Fruit fly (Drosophila melanogaster) whole organism, embryonic: Measurements from ENCODE around the gene par-6.

Source experiments
- Awh ChIP-seq: fragments of 200-800 bp; sonication (Bioruptor generic); IDR thresholded peaks from 2 replicates; pipeline ENCODE4, ENCODE4 v1.3.6; 2022; ENCODE audit warnings: missing biosample characterization, missing genetic modification characterization
- B-H2 ChIP-seq: fragments of 200-800 bp; sonication (Bioruptor generic); optimal IDR thresholded peaks from 2 replicates; lab custom pipeline; 2018; ENCODE audit warnings: missing biosample characterization, mild to moderate bottlenecking, missing genetic modification characterization
- CG10321 ChIP-seq: fragments of 200-800 bp; sonication (Bioruptor generic); IDR thresholded peaks from 2 replicates; pipeline ENCODE4 v1.3.6; 2022; ENCODE audit warnings: missing biosample characterization, missing genetic modification characterization
- CG10431 ChIP-seq: fragments of 200-800 bp; sonication (Bioruptor generic); optimal IDR thresholded peaks from 3 replicates; lab custom pipeline; 2018; ENCODE audit warnings: missing biosample characterization, mild to moderate bottlenecking, missing genetic modification characterization
- CG11093 ChIP-seq: fragments of 200-800 bp; sonication (Bioruptor generic); IDR thresholded peaks from 3 replicates; pipeline ENCODE4 v1.3.6; 2022; ENCODE audit warnings: missing biosample characterization, missing genetic modification characterization
- CG11247 ChIP-seq: fragments of 200-800 bp; sonication (Bioruptor generic); IDR thresholded peaks from 2 replicates; pipeline ENCODE4 v1.3.6; 2022; ENCODE audit warnings: missing biosample characterization, missing genetic modification characterization
- CG12942 ChIP-seq: fragments of 200-800 bp; sonication (Bioruptor generic); optimal IDR thresholded peaks from 3 replicates; lab custom pipeline; 2016; ENCODE audit warnings: missing biosample characterization, missing genetic modification characterization
- CG14965 ChIP-seq: fragments of 200-800 bp; sonication (Bioruptor generic); optimal IDR thresholded peaks from 2 replicates; lab custom pipeline; 2016; ENCODE audit warnings: missing biosample characterization, missing genetic modification characterization, borderline replicate concordance
- CG15696 ChIP-seq: fragments of 200-800 bp; sonication (Bioruptor generic); optimal IDR thresholded peaks from 2 replicates; lab custom pipeline; 2019; ENCODE audit warnings: missing biosample characterization, mild to moderate bottlenecking, missing genetic modification characterization, moderate library complexity
- CG1603 ChIP-seq: fragments of 200-800 bp; sonication (Bioruptor generic); optimal IDR thresholded peaks from 2 replicates; lab custom pipeline; 2019; ENCODE audit warnings: missing biosample characterization, mild to moderate bottlenecking, missing genetic modification characterization, moderate library complexity
- CG1647 ChIP-seq: fragments of 200-800 bp; sonication (Bioruptor generic); optimal IDR thresholded peaks from 3 replicates; lab custom pipeline; 2016; ENCODE audit warnings: missing biosample characterization, missing genetic modification characterization
- CG17612 ChIP-seq: fragments of 200-800 bp; sonication (Bioruptor generic); IDR thresholded peaks from 2 replicates; pipeline ENCODE4 v1.3.6; 2022; ENCODE audit warnings: missing biosample characterization, missing genetic modification characterization
- CG1832 ChIP-seq: fragments of 200-800 bp; sonication (Bioruptor generic); optimal IDR thresholded peaks from 2 replicates; lab custom pipeline; 2017; ENCODE audit warnings: missing biosample characterization, mild to moderate bottlenecking, missing genetic modification characterization, inconsistent platforms
- CG18619 ChIP-seq: fragments of 200-800 bp; sonication (Bioruptor generic); optimal IDR thresholded peaks from 3 replicates; lab custom pipeline; 2017; ENCODE audit warnings: missing biosample characterization, mild to moderate bottlenecking, missing genetic modification characterization
- CG2120 ChIP-seq: fragments of 200-800 bp; sonication (Bioruptor generic); optimal IDR thresholded peaks from 3 replicates; lab custom pipeline; 2016; ENCODE audit warnings: missing biosample characterization, missing genetic modification characterization
- CG31441 ChIP-seq: fragments of 200-800 bp; sonication (Bioruptor generic); IDR thresholded peaks from 2 replicates; pipeline ENCODE4 v1.3.6; 2022; ENCODE audit warnings: missing biosample characterization, missing genetic modification characterization
- CG4854 ChIP-seq: fragments of 200-800 bp; sonication (Bioruptor generic); optimal IDR thresholded peaks from 2 replicates; lab custom pipeline; 2016; ENCODE audit warnings: missing biosample characterization, missing genetic modification characterization, inconsistent platforms
- CG8290 ChIP-seq, 3 experiments: fragments of 200-800 bp; sonication (Bioruptor generic); optimal IDR thresholded peaks; 2 replicates each; lab custom pipeline; 2016 to 2019; ENCODE audit warnings: missing biosample characterization in 3 of 3, missing genetic modification characterization in 3 of 3, mild to moderate bottlenecking in 2 of 3, moderate library complexity in 1 of 3
- CrebB ChIP-seq: fragments of 200-800 bp; sonication (Bioruptor generic); optimal IDR thresholded peaks from 3 replicates; lab custom pipeline; 2018; ENCODE audit warnings: missing biosample characterization, mild to moderate bottlenecking, missing genetic modification characterization
- D ChIP-seq, 2 experiments: fragments of 200-800 bp in 1 of 2; fragments of >200 bp in 1 of 2; sonication (Bioruptor generic) in 1 of 2; optimal IDR thresholded peaks; 2 replicates in 1 of 2; 3 replicates in 1 of 2; lab custom pipeline; 2017; ENCODE audit warnings: mild to moderate bottlenecking in 1 of 2, missing biosample characterization in 1 of 2, missing genetic modification characterization in 1 of 2, missing genetic modification reagents in 1 of 2
- Dad ChIP-seq: fragments of 200-800 bp; sonication (Bioruptor generic); optimal IDR thresholded peaks from 3 replicates; lab custom pipeline; 2016; ENCODE audit warnings: missing biosample characterization, missing genetic modification characterization
- H15 ChIP-seq: fragments of 200-800 bp; sonication (Bioruptor generic); IDR thresholded peaks from 3 replicates; pipeline ENCODE4 v1.3.6; 2022; ENCODE audit warnings: missing biosample characterization, missing genetic modification characterization
- HHEX ChIP-seq: fragments of 200-800 bp; sonication (Bioruptor generic); optimal IDR thresholded peaks from 3 replicates; lab custom pipeline; 2017; ENCODE audit warnings: missing biosample characterization, mild to moderate bottlenecking, missing genetic modification characterization, missing genetic modification reagents
- HLH54F ChIP-seq: fragments of 200-800 bp; sonication (Bioruptor generic); optimal IDR thresholded peaks from 3 replicates; lab custom pipeline; 2016; ENCODE audit warnings: missing biosample characterization, missing genetic modification characterization
- Nf-YC ChIP-seq: fragments of 200-800 bp; optimal IDR thresholded peaks from 3 replicates; lab custom pipeline; 2019; ENCODE audit warnings: missing biosample characterization, mild to moderate bottlenecking, missing genetic modification characterization, moderate library complexity
- Poxn ChIP-seq: fragments of 200-800 bp; sonication (Bioruptor generic); IDR thresholded peaks from 2 replicates; pipeline ENCODE4 v1.3.6; 2022; ENCODE audit warnings: missing biosample characterization, missing genetic modification characterization
- Rfx ChIP-seq: fragments of 200-800 bp; sonication (Bioruptor generic); IDR thresholded peaks from 2 replicates; pipeline ENCODE4 v1.3.6; 2022; ENCODE audit warnings: missing biosample characterization, missing genetic modification characterization
- Xbp1 ChIP-seq: fragments of 200-800 bp; sonication (Bioruptor generic); optimal IDR thresholded peaks from 3 replicates; lab custom pipeline; 2016; ENCODE audit warnings: missing biosample characterization, mild to moderate bottlenecking, missing genetic modification characterization
- ab ChIP-seq: fragments of 200-800 bp; sonication (Bioruptor generic); optimal IDR thresholded peaks from 2 replicates; lab custom pipeline; 2016; ENCODE audit warnings: missing biosample characterization, missing genetic modification characterization
- ase ChIP-seq: fragments of 200-800 bp; sonication (Bioruptor generic); IDR thresholded peaks from 3 replicates; pipeline ENCODE4 v1.3.6; 2022; ENCODE audit warnings: missing biosample characterization, missing genetic modification characterization
- ash1 ChIP-seq: fragments of 200-800 bp; sonication (Bioruptor generic); optimal IDR thresholded peaks from 2 replicates; lab custom pipeline; 2018; ENCODE audit warnings: missing biosample characterization, mild to moderate bottlenecking, missing genetic modification characterization
- bcd ChIP-seq: fragments of 200-800 bp; sonication (Bioruptor generic); optimal IDR thresholded peaks from 2 replicates; lab custom pipeline; 2017; ENCODE audit warnings: missing biosample characterization, mild to moderate bottlenecking, missing genetic modification characterization
- bigmax ChIP-seq: fragments of 200-800 bp; sonication (Bioruptor generic); optimal IDR thresholded peaks from 2 replicates; lab custom pipeline; 2018; ENCODE audit warnings: missing biosample characterization, mild to moderate bottlenecking, missing genetic modification characterization
- btn ChIP-seq: fragments of 200-800 bp; sonication (Bioruptor generic); optimal IDR thresholded peaks from 2 replicates; lab custom pipeline; 2016; ENCODE audit warnings: missing biosample characterization, missing genetic modification characterization
- ham ChIP-seq: fragments of 200-800 bp; sonication (Bioruptor generic); IDR thresholded peaks from 2 replicates; pipeline ENCODE4 v1.3.6; 2022; ENCODE audit warnings: missing biosample characterization, missing genetic modification characterization
- hth ChIP-seq: fragments of >200 bp; optimal IDR thresholded peaks from 2 replicates; lab custom pipeline; 2017; ENCODE audit warnings: inconsistent platforms
- jumu ChIP-seq: fragments of 200-800 bp; sonication (Bioruptor generic); optimal IDR thresholded peaks from 3 replicates; lab custom pipeline; 2016; ENCODE audit warnings: missing biosample characterization, missing genetic modification characterization
- maf-S ChIP-seq: fragments of 200-800 bp; sonication (Bioruptor generic); optimal IDR thresholded peaks from 2 replicates; lab custom pipeline; 2016; ENCODE audit warnings: missing biosample characterization, missing genetic modification characterization
- mam ChIP-seq: fragments of 200-800 bp; sonication (Bioruptor generic); optimal IDR thresholded peaks from 3 replicates; lab custom pipeline; 2016; ENCODE audit warnings: missing biosample characterization, missing genetic modification characterization
- pan ChIP-seq, 4 experiments: fragments of >200 bp in 3 of 4; fragments of 200-800 bp in 1 of 4; sonication (Bioruptor generic) in 1 of 4; optimal IDR thresholded peaks in 3 of 4; IDR thresholded peaks in 1 of 4; 2 replicates each; pipeline versions ENCODE4 v1.3.6 to Lab custom; 2017 to 2022; ENCODE audit warnings: missing biosample characterization in 2 of 4, missing genetic modification characterization in 2 of 4, mixed read lengths in 1 of 4
- pb ChIP-seq: fragments of 200-800 bp; sonication (Bioruptor generic); optimal IDR thresholded peaks from 3 replicates; lab custom pipeline; 2016; ENCODE audit warnings: missing biosample characterization, missing genetic modification characterization
- pum ChIP-seq: fragments of 200-800 bp; sonication (Bioruptor generic); optimal IDR thresholded peaks from 2 replicates; lab custom pipeline; 2016; ENCODE audit warnings: missing biosample characterization, missing genetic modification characterization
- repo ChIP-seq: fragments of 200-800 bp; sonication (Bioruptor generic); optimal IDR thresholded peaks from 2 replicates; lab custom pipeline; 2016; ENCODE audit warnings: missing biosample characterization, missing genetic modification characterization
- rib ChIP-seq: fragments of 200-800 bp; sonication (Bioruptor generic); IDR thresholded peaks from 2 replicates; pipeline ENCODE4 v1.3.6; 2022; ENCODE audit warnings: missing biosample characterization, missing genetic modification characterization
- schlank ChIP-seq: fragments of 200-800 bp; sonication (Bioruptor generic); optimal IDR thresholded peaks from 2 replicates; lab custom pipeline; 2018; ENCODE audit warnings: missing biosample characterization, mild to moderate bottlenecking, missing genetic modification characterization
- sens ChIP-seq: fragments of 200-800 bp; sonication (Bioruptor generic); peaks from one replicate; lab custom pipeline; 2016; ENCODE audit warnings: missing biosample characterization, missing genetic modification characterization
- sima ChIP-seq: fragments of 200-800 bp; sonication (Bioruptor generic); optimal IDR thresholded peaks from 2 replicates; lab custom pipeline; 2016; ENCODE audit warnings: missing biosample characterization, missing genetic modification characterization
- unpg ChIP-seq: fragments of 200-800 bp; sonication (Bioruptor generic); optimal IDR thresholded peaks from 3 replicates; lab custom pipeline; 2018; ENCODE audit warnings: missing biosample characterization, mild to moderate bottlenecking, missing genetic modification characterization, moderate library complexity
- yki ChIP-seq: fragments of >200 bp; optimal IDR thresholded peaks from 3 replicates; lab custom pipeline; 2018

Gene par-6

dm6 chrX:17698864-17699504, 4.2 kb upstream of the par-6 start (continued):
- TF ChIP-seq hth (lab: Kevin White, UChicago): no peak
- TF ChIP-seq CrebB (tag; lab: Kevin White, UChicago): peak; percentile 65
- TF ChIP-seq btn: peak; percentile 51
- peak; percentile 86 for TF ChIP-seq HLH54F
- TF ChIP-seq schlank (tag; lab: Kevin White, UChicago): peak; percentile 14
- TF ChIP-seq rib (GFP tag; lab: Robert Waterston, UW): no peak
- peak; percentile 67 for TF ChIP-seq CG1832 (GFP tag; lab: Kevin White, UChicago)
- TF ChIP-seq CG10321 (GFP tag; lab: Robert Waterston, UW): peak; percentile 58; the same call in 1 of the 2 replicates
- TF ChIP-seq ab (GFP tag; lab: Kevin White, UChicago): peak; percentile 34
- peak; percentile 85 for TF ChIP-seq CG4854 (GFP tag; lab: Kevin White, UChicago)
- peak; percentile 84 for TF ChIP-seq Rfx (GFP tag; lab: Robert Waterston, UW)
- TF ChIP-seq CG12942 (GFP tag; lab: Kevin White, UChicago): peak; percentile 71
- peak; percentile 81 for TF ChIP-seq CG15696 (tag; lab: Kevin White, UChicago)
- TF ChIP-seq ase (GFP tag; lab: Robert Waterston, UW): 0 out of 3 replicates have a peak, but pooled peaks have one; percentile 49
- TF ChIP-seq yki (lab: Kevin White, UChicago): no peak
- peak; percentile 89 for TF ChIP-seq bcd
- TF ChIP-seq pum (GFP tag; lab: Kevin White, UChicago): peak; percentile 78
- peak; percentile 81 for TF ChIP-seq jumu (GFP tag; lab: Kevin White, UChicago)
- TF ChIP-seq pb: peak; percentile 72
- TF ChIP-seq HHEX (GFP tag; lab: Kevin White, UChicago): peak; percentile 83
- peak; percentile 83 for TF ChIP-seq Nf-YC (tag; lab: Kevin White, UChicago)
- TF ChIP-seq CG11093 (GFP tag; lab: Robert Waterston, UW): peak; percentile 74; the same call in 2 of the 3 replicates
- peak; percentile 4 for TF ChIP-seq B-H2 (GFP tag; lab: Kevin White, UChicago)
- TF ChIP-seq CG11247 (GFP tag; lab: Robert Waterston, UW): peak; percentile 58
- TF ChIP-seq CG8290 (GFP tag; optimal IDR thresholded peaks at IDR 0.05; lab: Kevin White, UChicago): peak; percentile 35
- TF ChIP-seq CG8290 (tag; optimal IDR thresholded peaks at IDR 0.05; lab: Kevin White, UChicago): peak; percentile 53
- TF ChIP-seq sens (GFP tag; lab: Kevin White, UChicago): peak; percentile 97
- no peak for TF ChIP-seq pan (optimal IDR thresholded peaks at IDR 0.05; lab: Kevin White, UChicago)
- TF ChIP-seq pan (GFP tag; optimal IDR thresholded peaks at IDR 0.05 in 1 of 2, IDR thresholded peaks at IDR 0.05 in 1 of 2): peak in 1 of 2 experiments; percentile 70
- peak; percentile 86 for TF ChIP-seq CG31441
- peak; percentile 81 for TF ChIP-seq CG1647 (GFP tag; lab: Kevin White, UChicago)
- peak; percentile 77 for TF ChIP-seq Dad (GFP tag; lab: Kevin White, UChicago)
- TF ChIP-seq CG1603 (tag; lab: Kevin White, UChicago): peak; percentile 38
- TF ChIP-seq H15: peak; percentile 57; the same call in 1 of the 3 replicates
- peak; percentile 44; the same call in 1 of the 2 replicates for TF ChIP-seq Poxn
- TF ChIP-seq maf-S: peak; percentile 75
- no peak for TF ChIP-seq Awh (GFP tag; lab: Robert Waterston, UW)
- peak; percentile 82 for TF ChIP-seq Xbp1
- no peak for TF ChIP-seq CG17612 (GFP tag; lab: Robert Waterston, UW)
- peak; percentile 63 for TF ChIP-seq repo (GFP tag; lab: Kevin White, UChicago)
- no peak for TF ChIP-seq ash1
- TF ChIP-seq CG10431: peak; percentile 78
- TF ChIP-seq ham (GFP tag; lab: Robert Waterston, UW): 0 out of 2 replicates have a peak, but pooled peaks have one; percentile 39
- TF ChIP-seq CG18619 (GFP tag; lab: Kevin White, UChicago): peak; percentile 88
- peak; percentile 92 for TF ChIP-seq CG2120 (GFP tag; lab: Kevin White, UChicago)
- peak; percentile 77 for TF ChIP-seq mam (GFP tag; lab: Kevin White, UChicago)
- TF ChIP-seq unpg (GFP tag; lab: Kevin White, UChicago): peak; percentile 81
- peak; percentile 49 for TF ChIP-seq sima (GFP tag; lab: Kevin White, UChicago)
- TF ChIP-seq D (optimal IDR thresholded peaks at IDR 0.05; lab: Kevin White, UChicago): no peak
- peak; percentile 87 for TF ChIP-seq D (GFP tag; optimal IDR thresholded peaks at IDR 0.05; lab: Kevin White, UChicago)
- peak; percentile 18 for TF ChIP-seq CG14965 (GFP tag; lab: Kevin White, UChicago)
- TF ChIP-seq bigmax (GFP tag; lab: Kevin White, UChicago): no peak
